Fruit fly (Drosophila melanogaster) whole organism, embryonic: Measurements from ENCODE around the gene Cbp20.

Source experiments
- Adf1 ChIP-seq: fragments of 200-800 bp; sonication (Bioruptor generic); IDR thresholded peaks from 2 replicates; pipeline ENCODE4 v1.3.6; 2022; ENCODE audit warnings: missing biosample characterization, missing genetic modification characterization
- Atf3 ChIP-seq: fragments of 200-800 bp; sonication (Bioruptor generic); optimal IDR thresholded peaks from 3 replicates; lab custom pipeline; 2016; ENCODE audit warnings: missing biosample characterization, missing genetic modification characterization
- BEAF-32 ChIP-seq: fragments of 200-800 bp; sonication (Bioruptor generic); optimal IDR thresholded peaks from 3 replicates; lab custom pipeline; 2017; ENCODE audit warnings: missing biosample characterization, missing genetic modification characterization, mild to moderate bottlenecking, moderate library complexity, missing genetic modification reagents
- CG10267 ChIP-seq: fragments of 200-800 bp; sonication (Bioruptor generic); optimal IDR thresholded peaks from 2 replicates; lab custom pipeline; 2018; ENCODE audit warnings: missing biosample characterization, mild to moderate bottlenecking, missing genetic modification characterization, moderate library complexity
- CG10654 ChIP-seq: fragments of 200-800 bp; sonication (Bioruptor generic); optimal IDR thresholded peaks from 2 replicates; lab custom pipeline; 2016; ENCODE audit warnings: missing biosample characterization, missing genetic modification characterization
- CG11093 ChIP-seq: fragments of 200-800 bp; sonication (Bioruptor generic); IDR thresholded peaks from 3 replicates; pipeline ENCODE4 v1.3.6; 2022; ENCODE audit warnings: missing biosample characterization, missing genetic modification characterization
- CG12104 ChIP-seq: fragments of 200-800 bp; sonication (Bioruptor generic); optimal IDR thresholded peaks from 3 replicates; lab custom pipeline; 2016; ENCODE audit warnings: missing biosample characterization, missing genetic modification characterization
- CG12659 ChIP-seq: fragments of 200-800 bp; sonication (Bioruptor generic); optimal IDR thresholded peaks from 3 replicates; lab custom pipeline; 2017; ENCODE audit warnings: mild to moderate bottlenecking, missing biosample characterization, missing genetic modification reagents, missing genetic modification characterization
- CG1603 ChIP-seq: fragments of 200-800 bp; sonication (Bioruptor generic); optimal IDR thresholded peaks from 2 replicates; lab custom pipeline; 2019; ENCODE audit warnings: missing biosample characterization, mild to moderate bottlenecking, missing genetic modification characterization, moderate library complexity
- CG18011 ChIP-seq: fragments of 200-800 bp; sonication (Bioruptor generic); optimal IDR thresholded peaks from 2 replicates; lab custom pipeline; 2017; ENCODE audit warnings: missing biosample characterization, missing genetic modification characterization, mild to moderate bottlenecking, moderate library complexity, missing genotype
- CG18599 ChIP-seq: fragments of 200-800 bp; sonication (Bioruptor generic); optimal IDR thresholded peaks from 3 replicates; lab custom pipeline; 2017; ENCODE audit warnings: missing biosample characterization, missing genetic modification characterization, mild to moderate bottlenecking, moderate library complexity, missing genetic modification reagents
- CG30431 ChIP-seq: fragments of 200-800 bp; sonication (Bioruptor generic); optimal IDR thresholded peaks from 2 replicates; lab custom pipeline; 2017; ENCODE audit warnings: missing biosample characterization, missing genetic modification characterization
- CG34422 ChIP-seq: fragments of 200-800 bp; sonication (Bioruptor generic); IDR thresholded peaks from 3 replicates; pipeline ENCODE4 v1.3.6; 2022; ENCODE audit warnings: missing biosample characterization, missing genetic modification characterization
- CG4707 ChIP-seq: fragments of 200-800 bp; sonication (Bioruptor generic); optimal IDR thresholded peaks from 2 replicates; lab custom pipeline; 2018; ENCODE audit warnings: missing biosample characterization, mild to moderate bottlenecking, missing genetic modification characterization, moderate library complexity
- CG6765 ChIP-seq: fragments of 200-800 bp; sonication (Bioruptor generic); optimal IDR thresholded peaks from 3 replicates; lab custom pipeline; 2017; ENCODE audit warnings: missing biosample characterization, mild to moderate bottlenecking, missing genetic modification characterization
- CG8290 ChIP-seq, 3 experiments: fragments of 200-800 bp; sonication (Bioruptor generic); optimal IDR thresholded peaks; 2 replicates each; lab custom pipeline; 2016 to 2019; ENCODE audit warnings: missing biosample characterization in 3 of 3, missing genetic modification characterization in 3 of 3, mild to moderate bottlenecking in 2 of 3, moderate library complexity in 1 of 3
- CG9876 ChIP-seq: fragments of 200-800 bp; sonication (Bioruptor generic); optimal IDR thresholded peaks from 2 replicates; lab custom pipeline; 2016; ENCODE audit warnings: missing biosample characterization, missing genetic modification characterization
- Dfd ChIP-seq, 2 experiments: fragments of >200 bp; optimal IDR thresholded peaks; 2 replicates each; lab custom pipeline; 2017; ENCODE audit warnings: missing biosample characterization in 2 of 2, missing genetic modification characterization in 2 of 2
- Dip2 ChIP-seq: fragments of 200-800 bp; sonication (Bioruptor generic); IDR thresholded peaks from 2 replicates; pipeline ENCODE4 v1.3.6; 2022; ENCODE audit warnings: missing biosample characterization, missing genetic modification characterization
- E2f2 ChIP-seq: fragments of 200-800 bp; sonication (Bioruptor generic); IDR thresholded peaks from 2 replicates; pipeline ENCODE4 v1.3.6; 2022; ENCODE audit warnings: missing biosample characterization, missing genetic modification characterization
- Fer1 ChIP-seq: fragments of 200-800 bp; sonication (Bioruptor generic); optimal IDR thresholded peaks from 2 replicates; lab custom pipeline; 2017; ENCODE audit warnings: missing biosample characterization, mild to moderate bottlenecking, missing genetic modification characterization
- HLH54F ChIP-seq: fragments of 200-800 bp; sonication (Bioruptor generic); optimal IDR thresholded peaks from 3 replicates; lab custom pipeline; 2016; ENCODE audit warnings: missing biosample characterization, missing genetic modification characterization
- Hey ChIP-seq: fragments of 200-800 bp; sonication (Bioruptor generic); optimal IDR thresholded peaks from 3 replicates; lab custom pipeline; 2018; ENCODE audit warnings: missing biosample characterization, mild to moderate bottlenecking, missing genetic modification characterization
- HmgD ChIP-seq: fragments of 200-800 bp; sonication (Bioruptor generic); optimal IDR thresholded peaks from 3 replicates; lab custom pipeline; 2016; ENCODE audit warnings: missing biosample characterization, missing genetic modification characterization
- Jarid2 ChIP-seq: fragments of 200-800 bp; sonication (Bioruptor generic); optimal IDR thresholded peaks from 3 replicates; lab custom pipeline; 2017; ENCODE audit warnings: mild to moderate bottlenecking, missing biosample characterization, missing genetic modification reagents, missing genetic modification characterization
- Lhr ChIP-seq: fragments of 200-800 bp; sonication (Bioruptor generic); optimal IDR thresholded peaks from 3 replicates; lab custom pipeline; 2017; ENCODE audit warnings: mild to moderate bottlenecking, missing biosample characterization, missing genetic modification reagents, missing genetic modification characterization
- NFAT ChIP-seq: fragments of 200-800 bp; sonication (Bioruptor generic); IDR thresholded peaks from 2 replicates; pipeline ENCODE4 v1.3.6; 2022; ENCODE audit warnings: missing biosample characterization, missing genetic modification characterization
- Nf-YC ChIP-seq: fragments of 200-800 bp; optimal IDR thresholded peaks from 3 replicates; lab custom pipeline; 2019; ENCODE audit warnings: missing biosample characterization, mild to moderate bottlenecking, missing genetic modification characterization, moderate library complexity
- Sox100B ChIP-seq: fragments of 200-800 bp; sonication (Bioruptor generic); optimal IDR thresholded peaks from 3 replicates; lab custom pipeline; 2018; ENCODE audit warnings: missing biosample characterization, mild to moderate bottlenecking, missing genetic modification characterization
- aop ChIP-seq: fragments of 200-800 bp; sonication (Bioruptor generic); IDR thresholded peaks from 2 replicates; pipeline ENCODE4 v1.3.6; 2022; ENCODE audit warnings: missing biosample characterization, missing genetic modification characterization
- az2 ChIP-seq: fragments of 200-800 bp; sonication (Bioruptor generic); optimal IDR thresholded peaks from 3 replicates; lab custom pipeline; 2016; ENCODE audit warnings: missing biosample characterization, missing genetic modification characterization
- bbx ChIP-seq: fragments of 200-800 bp; sonication (Bioruptor generic); IDR thresholded peaks from 2 replicates; pipeline ENCODE4 v1.3.6; 2022; ENCODE audit warnings: missing biosample characterization, missing genetic modification characterization; ENCODE audit not compliant: partially characterized antibody
- cad ChIP-seq: fragments of >200 bp; optimal IDR thresholded peaks from 2 replicates; lab custom pipeline; 2017; ENCODE audit warnings: missing biosample characterization, missing genetic modification characterization
- croc ChIP-seq: fragments of 200-800 bp; sonication (Bioruptor generic); conservative IDR thresholded peaks from 3 replicates; pipeline ENCODE4 v1.3.6; 2022; ENCODE audit warnings: missing biosample characterization, missing genetic modification characterization
- esg ChIP-seq: fragments of 200-800 bp; sonication (Bioruptor generic); conservative IDR thresholded peaks from 2 replicates; pipeline ENCODE4 v1.3.6; 2022; ENCODE audit warnings: missing biosample characterization, missing genetic modification characterization
- fd102C ChIP-seq: fragments of 200-800 bp; sonication (Bioruptor generic); optimal IDR thresholded peaks from 2 replicates; lab custom pipeline; 2018; ENCODE audit warnings: missing biosample characterization, mild to moderate bottlenecking, missing genetic modification characterization, moderate library complexity
- h ChIP-seq: fragments of >200 bp; optimal IDR thresholded peaks from 2 replicates; lab custom pipeline; 2017
- ken ChIP-seq: fragments of 200-800 bp; sonication (Bioruptor generic); IDR thresholded peaks from 3 replicates; pipeline ENCODE4 v1.3.6; 2022; ENCODE audit warnings: missing biosample characterization, missing genetic modification characterization
- lmd ChIP-seq: fragments of 200-800 bp; sonication (Bioruptor generic); IDR thresholded peaks from 2 replicates; pipeline ENCODE4 v1.3.6; 2022; ENCODE audit warnings: missing biosample characterization, missing genetic modification characterization
- mld ChIP-seq: fragments of 200-800 bp; sonication (Bioruptor generic); IDR thresholded peaks from 3 replicates; pipeline ENCODE4 v1.3.6; 2022; ENCODE audit warnings: missing biosample characterization, missing genetic modification characterization; ENCODE audit not compliant: partially characterized antibody
- nau ChIP-seq: fragments of 200-800 bp; sonication (Bioruptor generic); optimal IDR thresholded peaks from 3 replicates; lab custom pipeline; 2017; ENCODE audit warnings: missing biosample characterization, mild to moderate bottlenecking, missing genetic modification characterization, missing genetic modification reagents
- oc ChIP-seq: fragments of 200-800 bp; sonication (Bioruptor generic); optimal IDR thresholded peaks from 2 replicates; lab custom pipeline; 2018; ENCODE audit warnings: missing biosample characterization, mild to moderate bottlenecking, missing genetic modification characterization, moderate library complexity
- otp ChIP-seq: fragments of 200-800 bp; sonication (Bioruptor generic); IDR thresholded peaks from 3 replicates; pipeline ENCODE4, ENCODE4 v1.3.6; 2022; ENCODE audit warnings: missing biosample characterization, missing genetic modification characterization
- rib ChIP-seq: fragments of 200-800 bp; sonication (Bioruptor generic); IDR thresholded peaks from 2 replicates; pipeline ENCODE4 v1.3.6; 2022; ENCODE audit warnings: missing biosample characterization, missing genetic modification characterization
- ro ChIP-seq: fragments of 200-800 bp; sonication (Bioruptor generic); IDR thresholded peaks from 2 replicates; pipeline ENCODE4 v1.3.6; 2022; ENCODE audit warnings: missing biosample characterization, missing genetic modification characterization
- schlank ChIP-seq: fragments of 200-800 bp; sonication (Bioruptor generic); optimal IDR thresholded peaks from 2 replicates; lab custom pipeline; 2018; ENCODE audit warnings: missing biosample characterization, mild to moderate bottlenecking, missing genetic modification characterization
- twi ChIP-seq: fragments of 200-800 bp; optimal IDR thresholded peaks from 2 replicates; lab custom pipeline; 2019; ENCODE audit warnings: missing biosample characterization, mild to moderate bottlenecking, missing genetic modification characterization, moderate library complexity
- unpg ChIP-seq: fragments of 200-800 bp; sonication (Bioruptor generic); optimal IDR thresholded peaks from 3 replicates; lab custom pipeline; 2018; ENCODE audit warnings: missing biosample characterization, mild to moderate bottlenecking, missing genetic modification characterization, moderate library complexity
- wdn ChIP-seq: fragments of 200-800 bp; sonication (Bioruptor generic); IDR thresholded peaks from 2 replicates; pipeline ENCODE4 v1.3.6; 2022; ENCODE audit warnings: missing biosample characterization, missing genetic modification characterization
- z ChIP-seq: fragments of 200-800 bp; sonication (Bioruptor generic); IDR thresholded peaks from 3 replicates; pipeline ENCODE4 v1.3.6; 2022; ENCODE audit warnings: missing biosample characterization, missing genetic modification characterization

The Cbp20 gene

DNA sequence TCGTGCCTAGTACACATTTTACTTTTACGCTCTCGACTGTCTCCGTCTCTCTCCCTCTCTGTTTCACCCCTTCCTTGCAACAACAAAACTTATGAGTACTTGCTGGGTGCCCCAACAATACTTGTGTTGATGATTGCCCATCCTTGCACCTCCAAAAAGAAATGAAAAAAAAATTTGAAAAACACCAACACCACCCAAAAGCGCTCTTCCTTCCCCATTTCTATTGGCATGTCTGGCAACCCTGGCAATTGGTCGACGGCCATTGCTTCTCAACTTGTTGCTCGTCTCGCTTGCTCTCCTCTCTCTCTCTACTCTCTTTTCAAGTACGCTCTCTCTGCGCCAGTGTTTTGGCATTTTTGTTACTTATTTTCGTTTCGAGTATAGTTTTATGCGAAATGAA is 3.9 kb downstream of the Cbp20 start (continued):
- TF ChIP-seq BEAF-32 (GFP tag; lab: Kevin White, UChicago) (peak; percentile 6), schlank (tag; lab: Kevin White, UChicago) (no peak), lmd (GFP tag; lab: Robert Waterston, UW) (peak; percentile 16; the same call in 1 of the 2 replicates), CG8290 (GFP tag; optimal IDR thresholded peaks at IDR 0.05; lab: Kevin White, UChicago) (no peak), CG8290 (tag; optimal IDR thresholded peaks at IDR 0.05; lab: Kevin White, UChicago) (peak in 1 of 2 experiments; percentile 15), CG18011 (GFP tag; lab: Kevin White, UChicago) (no peak), NFAT (GFP tag; lab: Robert Waterston, UW) (peak; percentile 69), wdn (GFP tag; lab: Robert Waterston, UW) (no peak)

DNA sequence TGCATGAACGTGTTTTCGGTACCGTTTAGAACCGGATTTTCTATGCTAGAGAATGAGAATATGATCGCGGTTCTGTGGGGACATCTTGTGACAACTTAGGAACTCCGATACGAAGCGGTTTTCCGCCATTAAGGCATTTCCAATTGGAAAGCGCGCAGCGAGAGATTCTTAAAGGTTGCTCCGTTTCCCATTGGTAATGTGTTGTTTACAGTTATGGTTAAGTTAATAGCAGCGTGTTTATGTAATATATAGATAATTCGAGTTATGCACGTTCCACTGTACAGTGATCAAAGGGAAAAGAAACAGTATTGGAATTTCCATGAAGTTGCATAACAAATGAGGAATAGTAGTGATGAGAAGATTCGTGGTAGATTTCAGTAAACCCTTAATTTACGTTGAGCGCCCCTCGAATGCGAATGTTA is 4.5 kb downstream of the Cbp20 start:
- TF ChIP-seq ro (GFP tag; lab: Robert Waterston, UW), result no peak
- TF ChIP-seq croc, result no peak
- 0 out of 3 replicates have a peak, but pooled peaks have one; percentile 36 for TF ChIP-seq CG34422 (GFP tag; lab: Robert Waterston, UW)
- no peak for TF ChIP-seq bbx (GFP tag; lab: Robert Waterston, UW)
- TF ChIP-seq Atf3, result no peak
- no peak for TF ChIP-seq HmgD
- no peak for TF ChIP-seq CG10654 (GFP tag; lab: Kevin White, UChicago)
- TF ChIP-seq CG11093, result no peak
- no peak for TF ChIP-seq Fer1 (GFP tag; lab: Kevin White, UChicago)
- TF ChIP-seq Adf1 (GFP tag; lab: Robert Waterston, UW), result no peak
- peak; percentile 9 for TF ChIP-seq az2 (GFP tag; lab: Kevin White, UChicago)
- TF ChIP-seq CG30431 (GFP tag; lab: Kevin White, UChicago), result no peak
- TF ChIP-seq CG12104 (GFP tag; lab: Kevin White, UChicago), result no peak
- no peak for TF ChIP-seq Hey (tag; lab: Kevin White, UChicago)
- TF ChIP-seq twi (tag; lab: Kevin White, UChicago), result no peak
- TF ChIP-seq h (lab: Kevin White, UChicago), result no peak
- no peak for TF ChIP-seq nau
- no peak for TF ChIP-seq Sox100B (GFP tag; lab: Kevin White, UChicago)
- TF ChIP-seq Dip2 (GFP tag; lab: Robert Waterston, UW), result no peak
- TF ChIP-seq CG12659 (GFP tag; lab: Kevin White, UChicago), result no peak
- no peak for TF ChIP-seq CG9876 (GFP tag; lab: Kevin White, UChicago)
- peak; percentile 9 for TF ChIP-seq unpg (GFP tag; lab: Kevin White, UChicago)
- no peak for TF ChIP-seq Nf-YC (tag; lab: Kevin White, UChicago)
- TF ChIP-seq rib (GFP tag; lab: Robert Waterston, UW), result no peak
- TF ChIP-seq CG18599 (GFP tag; lab: Kevin White, UChicago), result peak; percentile 29
- no peak for TF ChIP-seq otp (GFP tag; lab: Robert Waterston, UW)
- no peak for TF ChIP-seq Dfd (GFP tag; optimal IDR thresholded peaks at IDR 0.05; lab: Kevin White, UChicago)
- TF ChIP-seq oc (tag; lab: Kevin White, UChicago), result no peak
- TF ChIP-seq CG4707, result no peak
- no peak for TF ChIP-seq CG6765 (GFP tag; lab: Kevin White, UChicago)
- TF ChIP-seq z (GFP tag; lab: Robert Waterston, UW), result no peak
- no peak for TF ChIP-seq aop (GFP tag; lab: Robert Waterston, UW)
- no peak for TF ChIP-seq mld
- TF ChIP-seq fd102C (GFP tag; lab: Kevin White, UChicago), result no peak
- TF ChIP-seq CG10267 (tag; lab: Kevin White, UChicago), result no peak
- no peak for TF ChIP-seq Jarid2 (GFP tag; lab: Kevin White, UChicago)
- peak; percentile 38 for TF ChIP-seq CG1603 (tag; lab: Kevin White, UChicago)
- TF ChIP-seq esg, result no peak
- no peak for TF ChIP-seq HLH54F (GFP tag; lab: Kevin White, UChicago)
- no peak for TF ChIP-seq Lhr
- TF ChIP-seq cad (GFP tag; lab: Kevin White, UChicago), result no peak
- TF ChIP-seq E2f2 (GFP tag; lab: Robert Waterston, UW), result no peak
- no peak for TF ChIP-seq ken
